Worm (Caenorhabditis elegans) whole organism, young adult: Measurements from ENCODE around the gene C35A5.10.

Source experiments
- B0336.3 ChIP-seq: fragments of 200-800 bp; sonication (Bioruptor generic); IDR thresholded peaks from 2 replicates; pipeline ENCODE4 v1.3.6; 2022; ENCODE audit warnings: missing genetic modification characterization, missing compliant biosample characterization
- F22D6.2 ChIP-seq: sonication (generic microtip); optimal IDR thresholded peaks from 2 replicates; lab custom pipeline; 2016; ENCODE audit warnings: mild to moderate bottlenecking, missing genetic modification characterization, missing compliant biosample characterization
- F57A8.1 ChIP-seq: fragments of 200-800 bp; sonication (Bioruptor generic); optimal IDR thresholded peaks from 2 replicates; lab custom pipeline; 2018; ENCODE audit warnings: mild to moderate bottlenecking, missing genetic modification characterization, moderate library complexity, missing compliant biosample characterization
- F57C9.4 ChIP-seq: sonication (generic microtip); optimal IDR thresholded peaks from 2 replicates; lab custom pipeline; 2017; ENCODE audit warnings: mild to moderate bottlenecking, missing genetic modification characterization, missing compliant biosample characterization
- T26A5.8 ChIP-seq: sonication (generic microtip); optimal IDR thresholded peaks from 2 replicates; lab custom pipeline; 2016; ENCODE audit warnings: missing genetic modification characterization, missing compliant biosample characterization
- Y95B8A.8 ChIP-seq: fragments of 200-800 bp; sonication (Bioruptor generic); IDR thresholded peaks from 2 replicates; pipeline ENCODE4 v1.3.6; 2022; ENCODE audit warnings: missing genetic modification reagents, missing genetic modification characterization, missing compliant biosample characterization
- ama-1 ChIP-seq, 3 experiments: fragments of 150-350 bp in 1 of 3; sonication (generic microtip) in 2 of 3; optimal IDR thresholded peaks; 2 replicates each; lab custom pipeline; 2014 to 2018; ENCODE audit warnings: missing biosample characterization in 2 of 3, missing genetic modification characterization in 2 of 3, missing genetic modification reagents in 2 of 3
- aptf-3 ChIP-seq: fragments of 200-800 bp; sonication (Bioruptor generic); IDR thresholded peaks from 2 replicates; pipeline ENCODE4 v1.3.6; 2022; ENCODE audit warnings: missing genetic modification characterization, missing compliant biosample characterization
- bed-1 ChIP-seq: fragments of 200-800 bp; sonication (Bioruptor generic); IDR thresholded peaks from 2 replicates; pipeline ENCODE4 v1.3.6; 2022; ENCODE audit warnings: missing genetic modification reagents, missing genetic modification characterization, missing compliant biosample characterization
- cebp-1 ChIP-seq, 2 experiments: fragments of 200-800 bp in 1 of 2; sonication (Bioruptor generic) in 1 of 2; sonication (generic microtip) in 1 of 2; IDR thresholded peaks in 1 of 2; optimal IDR thresholded peaks in 1 of 2; 2 replicates each; pipeline versions ENCODE4 v1.3.6 to Lab custom; 2017 to 2022; ENCODE audit warnings: missing compliant biosample characterization in 2 of 2, missing genetic modification characterization in 2 of 2, mild to moderate bottlenecking in 1 of 2, missing genetic modification reagents in 1 of 2, moderate library complexity in 1 of 2
- ceh-40 ChIP-seq: fragments of 200-800 bp; sonication (Bioruptor generic); IDR thresholded peaks from 2 replicates; pipeline ENCODE4 v1.3.6; 2022; ENCODE audit warnings: missing genetic modification characterization, missing compliant biosample characterization
- ceh-58 ChIP-seq: fragments of 200-800 bp; sonication (Bioruptor generic); IDR thresholded peaks from 2 replicates; pipeline ENCODE4 v1.3.6; 2022; ENCODE audit warnings: missing genetic modification characterization, missing compliant biosample characterization
- ceh-79 ChIP-seq: sonication (generic microtip); optimal IDR thresholded peaks from 2 replicates; lab custom pipeline; 2017; ENCODE audit warnings: mild to moderate bottlenecking, missing genetic modification characterization, missing compliant biosample characterization
- chd-7 ChIP-seq: sonication (generic microtip); optimal IDR thresholded peaks from 2 replicates; lab custom pipeline; 2016; ENCODE audit warnings: mild to moderate bottlenecking, missing genetic modification characterization, moderate library complexity, missing compliant biosample characterization
- die-1 ChIP-seq: sonication (generic microtip); optimal IDR thresholded peaks from 2 replicates; lab custom pipeline; 2016; ENCODE audit warnings: missing genotype, mild to moderate bottlenecking, missing genetic modification characterization, missing compliant biosample characterization
- dpff-1 ChIP-seq: sonication (generic microtip); optimal IDR thresholded peaks from 2 replicates; lab custom pipeline; 2017; ENCODE audit warnings: mild to moderate bottlenecking, missing genetic modification characterization, missing compliant biosample characterization
- egl-44 ChIP-seq: fragments of 200-800 bp; sonication (Bioruptor generic); IDR thresholded peaks from 2 replicates; pipeline ENCODE4 v1.3.6; 2022; ENCODE audit warnings: missing genetic modification reagents, missing genetic modification characterization, missing compliant biosample characterization
- hlh-12 ChIP-seq: sonication (generic microtip); optimal IDR thresholded peaks from 2 replicates; lab custom pipeline; 2016; ENCODE audit warnings: missing genetic modification characterization, missing compliant biosample characterization
- hmg-20 ChIP-seq: fragments of 200-800 bp; sonication (Bioruptor generic); IDR thresholded peaks from 2 replicates; pipeline ENCODE4 v1.3.6; 2022; ENCODE audit warnings: missing genetic modification reagents, missing genetic modification characterization, missing compliant biosample characterization
- hrde-1 ChIP-seq: sonication (generic microtip); optimal IDR thresholded peaks from 2 replicates; lab custom pipeline; 2016; ENCODE audit warnings: missing genetic modification characterization, mild to moderate bottlenecking, missing compliant biosample characterization, moderate library complexity, missing genotype, missing genetic modification reagents, borderline replicate concordance
- lag-1 ChIP-seq: fragments of 200-800 bp; sonication (Bioruptor generic); IDR thresholded peaks from 2 replicates; pipeline ENCODE4 v1.3.6; 2022; ENCODE audit warnings: missing genetic modification reagents, missing genetic modification characterization, missing compliant biosample characterization
- let-526 ChIP-seq: fragments of 200-800 bp; sonication (Bioruptor generic); IDR thresholded peaks from 2 replicates; pipeline ENCODE4 v1.3.6; 2022; ENCODE audit warnings: missing genetic modification reagents, missing genetic modification characterization, missing compliant biosample characterization
- let-607 ChIP-seq, 2 experiments: fragments of 200-800 bp in 1 of 2; sonication (Bioruptor generic) in 1 of 2; sonication (generic microtip) in 1 of 2; optimal IDR thresholded peaks; 2 replicates each; lab custom pipeline; 2016 to 2018; ENCODE audit warnings: mild to moderate bottlenecking in 2 of 2, missing compliant biosample characterization in 2 of 2, missing genetic modification characterization in 2 of 2, moderate library complexity in 2 of 2, missing genotype in 1 of 2
- lin-35 ChIP-seq, 3 experiments: fragments of 150-350 bp in 2 of 3; sonication (generic microtip) in 1 of 3; optimal IDR thresholded peaks; 2 replicates each; lab custom pipeline; 2014 to 2018; ENCODE audit warnings: missing biosample characterization in 3 of 3, missing genetic modification characterization in 3 of 3, missing genetic modification reagents in 3 of 3
- lsl-1 ChIP-seq: fragments of 200-800 bp; sonication (Bioruptor generic); optimal IDR thresholded peaks from 2 replicates; lab custom pipeline; 2018; ENCODE audit warnings: mild to moderate bottlenecking, missing genetic modification characterization, moderate library complexity, missing compliant biosample characterization
- lsy-27 ChIP-seq: sonication (generic microtip); optimal IDR thresholded peaks from 2 replicates; lab custom pipeline; 2017; ENCODE audit warnings: missing genetic modification characterization, mild to moderate bottlenecking, missing compliant biosample characterization, antibody characterized with exemption, missing genotype, borderline replicate concordance; ENCODE audit not compliant: insufficient read depth
- madf-10 ChIP-seq: sonication (generic microtip); optimal IDR thresholded peaks from 2 replicates; lab custom pipeline; 2016; ENCODE audit warnings: mild to moderate bottlenecking, missing genetic modification characterization, missing compliant biosample characterization
- madf-3 ChIP-seq: fragments of 200-800 bp; sonication (Bioruptor generic); IDR thresholded peaks from 2 replicates; pipeline ENCODE4 v1.3.6; 2022; ENCODE audit warnings: missing genetic modification reagents, missing genetic modification characterization, missing compliant biosample characterization
- madf-8 ChIP-seq: fragments of 200-800 bp; sonication (Bioruptor generic); conservative IDR thresholded peaks from 2 replicates; pipeline ENCODE4 v1.3.6; 2022; ENCODE audit warnings: missing genetic modification reagents, missing genetic modification characterization, missing compliant biosample characterization
- mcd-1 ChIP-seq: fragments of 200-800 bp; sonication (Bioruptor generic); IDR thresholded peaks from 2 replicates; pipeline ENCODE4 v1.3.6; 2022; ENCODE audit warnings: missing genetic modification reagents, missing genetic modification characterization, missing compliant biosample characterization
- mes-4 ChIP-seq: sonication (generic microtip); optimal IDR thresholded peaks from 2 replicates; lab custom pipeline; 2016; ENCODE audit warnings: missing genotype, missing genetic modification characterization, missing compliant biosample characterization
- nfyb-1 ChIP-seq: fragments of 200-800 bp; sonication (Bioruptor generic); IDR thresholded peaks from 2 replicates; pipeline ENCODE4 v1.3.6; 2022; ENCODE audit warnings: missing genetic modification reagents, missing genetic modification characterization, missing compliant biosample characterization
- nhr-120 ChIP-seq: fragments of 200-800 bp; sonication (Bioruptor generic); IDR thresholded peaks from 2 replicates; pipeline ENCODE4 v1.3.6; 2022; ENCODE audit warnings: missing genetic modification characterization, missing compliant biosample characterization
- nhr-80 ChIP-seq: sonication (generic microtip); optimal IDR thresholded peaks from 2 replicates; lab custom pipeline; 2016; ENCODE audit warnings: missing genetic modification characterization, missing compliant biosample characterization
- pbrm-1 ChIP-seq: fragments of 200-800 bp; sonication (Bioruptor generic); IDR thresholded peaks from 2 replicates; pipeline ENCODE4 v1.3.6; 2022; ENCODE audit warnings: missing genetic modification reagents, missing genetic modification characterization, missing compliant biosample characterization
- rcor-1 ChIP-seq: fragments of 200-800 bp; sonication (Bioruptor generic); IDR thresholded peaks from 2 replicates; pipeline ENCODE4 v1.3.6; 2022; ENCODE audit warnings: missing genetic modification reagents, missing genetic modification characterization, missing compliant biosample characterization
- rec-8 ChIP-seq, 2 experiments: sonication (generic microtip); optimal IDR thresholded peaks; 2 replicates each; lab custom pipeline; 2016; ENCODE audit warnings: mild to moderate bottlenecking in 2 of 2, missing genetic modification characterization in 2 of 2, missing genetic modification reagents in 2 of 2, missing genotype in 2 of 2, missing biosample characterization in 1 of 2, missing compliant biosample characterization in 1 of 2, moderate library complexity in 1 of 2
- repo-1 ChIP-seq: sonication (generic microtip); optimal IDR thresholded peaks from 2 replicates; lab custom pipeline; 2017; ENCODE audit warnings: mild to moderate bottlenecking, missing genetic modification characterization, missing compliant biosample characterization
- snpc-1.1 ChIP-seq: sonication (generic microtip); optimal IDR thresholded peaks from 2 replicates; lab custom pipeline; 2017; ENCODE audit warnings: missing genetic modification characterization, mild to moderate bottlenecking, missing compliant biosample characterization, antibody characterized with exemption, moderate library complexity, missing genotype, missing genetic modification reagents; ENCODE audit not compliant: insufficient read depth
- sptf-2 ChIP-seq: fragments of 200-800 bp; sonication (Bioruptor generic); optimal IDR thresholded peaks from 2 replicates; lab custom pipeline; 2018; ENCODE audit warnings: mild to moderate bottlenecking, missing genetic modification characterization, missing compliant biosample characterization
- tlf-1 ChIP-seq: fragments of 200-800 bp; sonication (Bioruptor generic); optimal IDR thresholded peaks from 2 replicates; lab custom pipeline; 2018; ENCODE audit warnings: mild to moderate bottlenecking, missing genetic modification characterization, missing compliant biosample characterization
- zfh-2 ChIP-seq: fragments of 200-800 bp; sonication (Bioruptor generic); conservative IDR thresholded peaks from 2 replicates; pipeline ENCODE4 v1.3.6; 2022; ENCODE audit warnings: missing genetic modification reagents, missing genetic modification characterization, missing compliant biosample characterization
- ztf-22 ChIP-seq: fragments of 200-800 bp; sonication (Bioruptor generic); optimal IDR thresholded peaks from 2 replicates; lab custom pipeline; 2018; ENCODE audit warnings: mild to moderate bottlenecking, missing genetic modification characterization, moderate library complexity, missing compliant biosample characterization

Gene C35A5.10

ce11 chrV:10546749-10547148 is 42.8 kb downstream of the C35A5.10 start, which contains the start of gene F25D1.5:
TSS of gene F25D1.5 (minus strand) at chrV:10546783.
- TF ChIP-seq cebp-1 (GFP tag; IDR thresholded peaks at IDR 0.05; lab: Robert Waterston, UW) (no peak), cebp-1 (tag; optimal IDR thresholded peaks at IDR 0.05; lab: Kevin White, UChicago) (no peak), mes-4 (no peak), F57C9.4 (tag; lab: Kevin White, UChicago) (no peak), ztf-22 (GFP tag; lab: Kevin White, UChicago) (no peak), hmg-20 (GFP tag; lab: Robert Waterston, UW) (no peak), repo-1 (tag; lab: Kevin White, UChicago) (no peak), mcd-1 (GFP tag; lab: Robert Waterston, UW) (no peak), zfh-2 (GFP tag; lab: Robert Waterston, UW) (no peak), rcor-1 (GFP tag; lab: Robert Waterston, UW) (no peak), die-1 (no peak), tlf-1 (GFP tag; lab: Kevin White, UChicago) (no peak), let-607 (tag; optimal IDR thresholded peaks at IDR 0.05; lab: Kevin White, UChicago) (no peak), rec-8 (tag; optimal IDR thresholded peaks at IDR 0.05; lab: Kevin White, UChicago) (no peak), hrde-1 (tag; lab: Kevin White, UChicago) (no peak)
- TF ChIP-seq, all 124 proteins: peak for 0

DNA sequence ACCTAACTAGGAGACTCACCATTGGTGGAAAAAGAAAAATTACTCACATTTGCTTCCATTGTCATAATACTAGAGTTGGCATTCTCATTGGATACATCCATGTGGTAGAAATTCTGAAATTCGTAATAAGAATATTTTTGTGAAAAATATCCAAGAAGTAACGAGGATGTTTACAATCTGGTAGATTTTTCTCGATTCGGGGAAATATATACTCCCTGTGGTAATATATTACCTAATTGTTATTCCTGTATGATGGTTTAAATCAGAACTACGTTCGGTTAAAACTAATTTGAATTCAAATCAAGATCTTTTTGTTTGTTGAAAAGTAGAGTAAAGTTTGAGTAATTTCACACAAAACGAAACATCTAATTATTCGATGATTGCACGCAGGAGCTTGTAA is 45.0 kb downstream of the C35A5.10 start, which contains the start of gene srd-34:
Gene srd-34 (minus strand): TSS at position 101 of the 400 bp plus-strand sequence.
- TF ChIP-seq madf-8 (no peak), hlh-12 (tag; lab: Kevin White, UChicago) (no peak), hmg-20 (GFP tag; lab: Robert Waterston, UW) (no peak), ceh-79 (tag; lab: Kevin White, UChicago) (no peak), ama-1 (optimal IDR thresholded peaks at IDR 0.05; lab: Kevin White, UChicago) (no peak), ama-1 (GFP tag; optimal IDR thresholded peaks at IDR 0.05; lab: Kevin White, UChicago) (no peak), lsl-1 (GFP tag; lab: Kevin White, UChicago) (no peak), F57A8.1 (no peak), nhr-120 (GFP tag; lab: Robert Waterston, UW) (no peak), madf-10 (no peak), sptf-2 (no peak), pbrm-1 (GFP tag; lab: Robert Waterston, UW) (no peak), F22D6.2 (tag; lab: Kevin White, UChicago) (no peak), lin-35 (GFP tag; optimal IDR thresholded peaks at IDR 0.05; lab: Kevin White, UChicago) (no peak), egl-44 (GFP tag; lab: Robert Waterston, UW) (no peak), ceh-40 (no peak), nfyb-1 (no peak), mes-4 (no peak), chd-7 (tag; lab: Kevin White, UChicago) (no peak), let-526 (GFP tag; lab: Robert Waterston, UW) (no peak), Y95B8A.8 (GFP tag; lab: Robert Waterston, UW) (no peak)

- TF ChIP-seq bed-1 (GFP tag; lab: Robert Waterston, UW) = no peak
- TF ChIP-seq lag-1 (GFP tag; lab: Robert Waterston, UW) = no peak
- no peak for TF ChIP-seq madf-3 (GFP tag; lab: Robert Waterston, UW)
- no peak for TF ChIP-seq T26A5.8 (tag; lab: Kevin White, UChicago)
- no peak for TF ChIP-seq dpff-1
- TF ChIP-seq B0336.3 (GFP tag; lab: Robert Waterston, UW) = no peak
- TF ChIP-seq nfyb-1 = no peak
- TF ChIP-seq egl-44 (GFP tag; lab: Robert Waterston, UW) = no peak
- no peak for TF ChIP-seq nhr-80 (tag; lab: Kevin White, UChicago)
- no peak for TF ChIP-seq lsy-27 (tag; lab: Kevin White, UChicago)
- TF ChIP-seq madf-8 = no peak
- TF ChIP-seq ceh-58 (GFP tag; lab: Robert Waterston, UW) = no peak
- no peak for TF ChIP-seq snpc-1.1 (tag; lab: Kevin White, UChicago)
- TF ChIP-seq aptf-3 (GFP tag; lab: Robert Waterston, UW) = no peak
These were observed 45.7 kb downstream of the C35A5.10 start, which contains the start of gene F32G8.2 for ce11 chrV:10549717-10550116. TSS of gene F32G8.2 (plus strand) at chrV:10550017.
